Fruit fly (Drosophila melanogaster) whole organism, embryonic: ENCODE results near the gene Hr96.

ENCODE experiments used
- Ada2b ChIP-seq: fragments of 200-800 bp; sonication (Bioruptor generic); IDR thresholded peaks from 2 replicates; pipeline ENCODE4 v1.3.6; 2022; ENCODE audit warnings: missing biosample characterization, missing genetic modification characterization
- Adf1 ChIP-seq: fragments of 200-800 bp; sonication (Bioruptor generic); IDR thresholded peaks from 2 replicates; pipeline ENCODE4 v1.3.6; 2022; ENCODE audit warnings: missing biosample characterization, missing genetic modification characterization
- Antp ChIP-seq: fragments of 200-800 bp; sonication (Bioruptor generic); optimal IDR thresholded peaks from 3 replicates; lab custom pipeline; 2016; ENCODE audit warnings: missing biosample characterization, missing genetic modification characterization
- Awh ChIP-seq: fragments of 200-800 bp; sonication (Bioruptor generic); IDR thresholded peaks from 2 replicates; pipeline ENCODE4, ENCODE4 v1.3.6; 2022; ENCODE audit warnings: missing biosample characterization, missing genetic modification characterization
- B-H1 ChIP-seq: fragments of 200-800 bp; sonication (Bioruptor generic); IDR thresholded peaks from 3 replicates; pipeline ENCODE4 v1.3.6; 2022; ENCODE audit warnings: missing biosample characterization, missing genetic modification characterization
- BEAF-32 ChIP-seq: fragments of 200-800 bp; sonication (Bioruptor generic); optimal IDR thresholded peaks from 3 replicates; lab custom pipeline; 2017; ENCODE audit warnings: missing biosample characterization, missing genetic modification characterization, mild to moderate bottlenecking, moderate library complexity, missing genetic modification reagents
- Blimp-1 ChIP-seq: fragments of 200-800 bp; sonication (Bioruptor generic); optimal IDR thresholded peaks from 3 replicates; lab custom pipeline; 2018; ENCODE audit warnings: missing biosample characterization, missing genetic modification characterization, mild to moderate bottlenecking, moderate library complexity, missing genetic modification reagents
- CG11560 ChIP-seq: fragments of 200-800 bp; sonication (Bioruptor generic); IDR thresholded peaks from 3 replicates; pipeline ENCODE4 v1.3.6; 2022; ENCODE audit warnings: missing biosample characterization, missing genetic modification characterization
- CG1233 ChIP-seq: fragments of 200-800 bp; sonication (Bioruptor generic); optimal IDR thresholded peaks from 4 replicates; lab custom pipeline; 2018; ENCODE audit warnings: missing biosample characterization, mild to moderate bottlenecking, missing genetic modification characterization
- CG12391 ChIP-seq: fragments of 200-800 bp; sonication (Bioruptor generic); optimal IDR thresholded peaks from 3 replicates; lab custom pipeline; 2018; ENCODE audit warnings: missing biosample characterization, mild to moderate bottlenecking, missing genetic modification characterization, moderate library complexity
- CG12769 ChIP-seq: fragments of 200-800 bp; sonication (Bioruptor generic); optimal IDR thresholded peaks from 2 replicates; lab custom pipeline; 2019; ENCODE audit warnings: missing biosample characterization, mild to moderate bottlenecking, missing genetic modification characterization, moderate library complexity
- CG13123 ChIP-seq: fragments of 200-800 bp; sonication (Bioruptor generic); optimal IDR thresholded peaks from 2 replicates; lab custom pipeline; 2016; ENCODE audit warnings: missing biosample characterization, missing genetic modification characterization
- CG13287 ChIP-seq: fragments of 200-800 bp; sonication (Bioruptor generic); IDR thresholded peaks from 2 replicates; pipeline ENCODE4 v1.3.6; 2022; ENCODE audit warnings: missing biosample characterization, missing genetic modification characterization; ENCODE audit not compliant: partially characterized antibody
- CG14710 ChIP-seq: fragments of 200-800 bp; sonication (Bioruptor generic); optimal IDR thresholded peaks from 3 replicates; lab custom pipeline; 2019; ENCODE audit warnings: missing biosample characterization, mild to moderate bottlenecking, missing genetic modification characterization, moderate library complexity
- CG15269 ChIP-seq: fragments of 200-800 bp; sonication (Bioruptor generic); optimal IDR thresholded peaks from 2 replicates; lab custom pipeline; 2018; ENCODE audit warnings: missing biosample characterization, mild to moderate bottlenecking, missing genetic modification characterization, moderate library complexity
- CG15514 ChIP-seq: fragments of 200-800 bp; sonication (Bioruptor generic); optimal IDR thresholded peaks from 3 replicates; lab custom pipeline; 2017; ENCODE audit warnings: missing biosample characterization, missing genetic modification characterization, mild to moderate bottlenecking, moderate library complexity, missing genetic modification reagents
- CG1603 ChIP-seq: fragments of 200-800 bp; sonication (Bioruptor generic); optimal IDR thresholded peaks from 2 replicates; lab custom pipeline; 2019; ENCODE audit warnings: missing biosample characterization, mild to moderate bottlenecking, missing genetic modification characterization, moderate library complexity
- CG18011 ChIP-seq: fragments of 200-800 bp; sonication (Bioruptor generic); optimal IDR thresholded peaks from 2 replicates; lab custom pipeline; 2017; ENCODE audit warnings: missing biosample characterization, missing genetic modification characterization, mild to moderate bottlenecking, moderate library complexity, missing genotype
- CG2116 ChIP-seq: fragments of 200-800 bp; sonication (Bioruptor generic); optimal IDR thresholded peaks from 3 replicates; lab custom pipeline; 2018; ENCODE audit warnings: missing biosample characterization, mild to moderate bottlenecking, missing genetic modification characterization
- CG34422 ChIP-seq: fragments of 200-800 bp; sonication (Bioruptor generic); IDR thresholded peaks from 3 replicates; pipeline ENCODE4 v1.3.6; 2022; ENCODE audit warnings: missing biosample characterization, missing genetic modification characterization
- CG6765 ChIP-seq: fragments of 200-800 bp; sonication (Bioruptor generic); optimal IDR thresholded peaks from 3 replicates; lab custom pipeline; 2017; ENCODE audit warnings: missing biosample characterization, mild to moderate bottlenecking, missing genetic modification characterization
- CG6813 ChIP-seq: fragments of 200-800 bp; sonication (Bioruptor generic); optimal IDR thresholded peaks from 2 replicates; lab custom pipeline; 2017; ENCODE audit warnings: missing biosample characterization, missing genetic modification characterization, mild to moderate bottlenecking, moderate library complexity, missing genetic modification reagents
- CG8089 ChIP-seq: fragments of 200-800 bp; sonication (Bioruptor generic); optimal IDR thresholded peaks from 3 replicates; lab custom pipeline; 2016; ENCODE audit warnings: missing biosample characterization, missing genetic modification characterization
- CG9817 ChIP-seq: fragments of 200-800 bp; sonication (Bioruptor generic); optimal IDR thresholded peaks from 2 replicates; lab custom pipeline; 2018; ENCODE audit warnings: missing biosample characterization, mild to moderate bottlenecking, missing genetic modification characterization, moderate library complexity
- CG9932 ChIP-seq: fragments of 200-800 bp; sonication (Bioruptor generic); IDR thresholded peaks from 2 replicates; pipeline ENCODE4 v1.3.6; 2022; ENCODE audit warnings: missing biosample characterization, missing genetic modification characterization
- CrebB ChIP-seq: fragments of 200-800 bp; sonication (Bioruptor generic); optimal IDR thresholded peaks from 3 replicates; lab custom pipeline; 2018; ENCODE audit warnings: missing biosample characterization, mild to moderate bottlenecking, missing genetic modification characterization
- Dfd ChIP-seq, 2 experiments: fragments of >200 bp; optimal IDR thresholded peaks; 2 replicates each; lab custom pipeline; 2017; ENCODE audit warnings: missing biosample characterization in 2 of 2, missing genetic modification characterization in 2 of 2
- E2f2 ChIP-seq: fragments of 200-800 bp; sonication (Bioruptor generic); IDR thresholded peaks from 2 replicates; pipeline ENCODE4 v1.3.6; 2022; ENCODE audit warnings: missing biosample characterization, missing genetic modification characterization
- Ets65A ChIP-seq: fragments of 200-800 bp; sonication (Bioruptor generic); peaks from one replicate; lab custom pipeline; 2016; ENCODE audit warnings: missing biosample characterization, missing genetic modification characterization
- Ets97D ChIP-seq: fragments of 200-800 bp; sonication (Bioruptor generic); optimal IDR thresholded peaks from 3 replicates; lab custom pipeline; 2016; ENCODE audit warnings: missing biosample characterization, missing genetic modification characterization
- MBD-R2 ChIP-seq: fragments of 200-800 bp; sonication (Bioruptor generic); IDR thresholded peaks from 2 replicates; pipeline ENCODE4 v1.3.6; 2022; ENCODE audit warnings: missing biosample characterization, missing genetic modification characterization
- MESR4 ChIP-seq: fragments of 200-800 bp; sonication (Bioruptor generic); optimal IDR thresholded peaks from 2 replicates; lab custom pipeline; 2018; ENCODE audit warnings: missing biosample characterization, mild to moderate bottlenecking, missing genetic modification characterization, moderate library complexity
- Med ChIP-seq: fragments of 200-800 bp; sonication (Bioruptor generic); peaks from one replicate; lab custom pipeline; 2016; ENCODE audit warnings: missing biosample characterization, missing genetic modification characterization, mild to moderate bottlenecking, inconsistent platforms, moderate library complexity
- Myb ChIP-seq: fragments of 200-800 bp; sonication (Bioruptor generic); optimal IDR thresholded peaks from 2 replicates; lab custom pipeline; 2016; ENCODE audit warnings: missing biosample characterization, missing genetic modification characterization
- YL-1 ChIP-seq: fragments of 200-800 bp; sonication (Bioruptor generic); optimal IDR thresholded peaks from 3 replicates; lab custom pipeline; 2017; ENCODE audit warnings: missing biosample characterization, mild to moderate bottlenecking, missing genetic modification characterization
- amos ChIP-seq: fragments of 200-800 bp; sonication (Bioruptor generic); IDR thresholded peaks from 2 replicates; pipeline ENCODE4 v1.3.6; 2022; ENCODE audit warnings: missing biosample characterization, missing genetic modification characterization; ENCODE audit not compliant: partially characterized antibody
- cad ChIP-seq: fragments of >200 bp; optimal IDR thresholded peaks from 2 replicates; lab custom pipeline; 2017; ENCODE audit warnings: missing biosample characterization, missing genetic modification characterization
- chinmo ChIP-seq: fragments of 200-800 bp; sonication (Bioruptor generic); IDR thresholded peaks from 4 replicates; pipeline ENCODE4 v1.3.6; 2022; ENCODE audit warnings: missing biosample characterization, missing genetic modification characterization; ENCODE audit not compliant: partially characterized antibody
- dysf ChIP-seq: fragments of 200-800 bp; sonication (Bioruptor generic); IDR thresholded peaks from 3 replicates; pipeline ENCODE4 v1.3.6; 2022; ENCODE audit warnings: missing biosample characterization, missing genetic modification characterization
- grn ChIP-seq: fragments of 200-800 bp; sonication (Bioruptor generic); optimal IDR thresholded peaks from 3 replicates; lab custom pipeline; 2017; ENCODE audit warnings: missing biosample characterization, missing genetic modification characterization
- knrl ChIP-seq: fragments of 200-800 bp; sonication (Bioruptor generic); IDR thresholded peaks from 3 replicates; pipeline ENCODE4 v1.3.6; 2022; ENCODE audit warnings: missing biosample characterization, missing genetic modification characterization; ENCODE audit not compliant: partially characterized antibody
- oc ChIP-seq: fragments of 200-800 bp; sonication (Bioruptor generic); optimal IDR thresholded peaks from 2 replicates; lab custom pipeline; 2018; ENCODE audit warnings: missing biosample characterization, mild to moderate bottlenecking, missing genetic modification characterization, moderate library complexity
- pnt ChIP-seq: fragments of 200-800 bp; sonication (Bioruptor generic); optimal IDR thresholded peaks from 3 replicates; lab custom pipeline; 2016; ENCODE audit warnings: missing biosample characterization, missing genetic modification characterization
- pzg ChIP-seq: fragments of 200-800 bp; sonication (Bioruptor generic); optimal IDR thresholded peaks from 3 replicates; lab custom pipeline; 2018; ENCODE audit warnings: missing biosample characterization, mild to moderate bottlenecking, missing genetic modification characterization, moderate library complexity
- repo ChIP-seq: fragments of 200-800 bp; sonication (Bioruptor generic); optimal IDR thresholded peaks from 2 replicates; lab custom pipeline; 2016; ENCODE audit warnings: missing biosample characterization, missing genetic modification characterization
- sim ChIP-seq: fragments of 200-800 bp; sonication (Bioruptor generic); IDR thresholded peaks from 2 replicates; pipeline ENCODE4 v1.3.6; 2022; ENCODE audit warnings: missing biosample characterization, missing genetic modification characterization
- slbo ChIP-seq: fragments of 200-800 bp; sonication (Bioruptor generic); IDR thresholded peaks from 2 replicates; pipeline ENCODE4 v1.3.6; 2022; ENCODE audit warnings: missing biosample characterization, missing genetic modification characterization
- sqz ChIP-seq: fragments of 200-800 bp; sonication (Bioruptor generic); optimal IDR thresholded peaks from 3 replicates; lab custom pipeline; 2018; ENCODE audit warnings: missing biosample characterization, mild to moderate bottlenecking, missing genetic modification characterization
- tap ChIP-seq: fragments of 200-800 bp; optimal IDR thresholded peaks from 3 replicates; lab custom pipeline; 2019; ENCODE audit warnings: missing biosample characterization, mild to moderate bottlenecking, missing genetic modification characterization, moderate library complexity
- zfh1 ChIP-seq: fragments of 200-800 bp; sonication (Bioruptor generic); IDR thresholded peaks from 3 replicates; pipeline ENCODE4 v1.3.6; 2022; ENCODE audit warnings: missing biosample characterization, missing genetic modification characterization

Gene Hr96

dm6 chr3R:25012016-25012415 lies 13.0 kb upstream of the Hr96 start:
- TF ChIP-seq tap (no peak), CG6813 (GFP tag; lab: Kevin White, UChicago) (no peak), Ets65A (peak; percentile 11), CG12769 (tag; lab: Kevin White, UChicago) (no peak), CG15269 (peak; percentile 51), cad (GFP tag; lab: Kevin White, UChicago) (no peak), CG6765 (GFP tag; lab: Kevin White, UChicago) (no peak), CG9932 (no peak), Awh (GFP tag; lab: Robert Waterston, UW) (0 out of 2 replicates have a peak, but pooled peaks have one; percentile 25), grn (peak; percentile 32), oc (tag; lab: Kevin White, UChicago) (peak; percentile 96), chinmo (GFP tag; lab: Robert Waterston, UW) (0 out of 4 replicates have a peak, but pooled peaks have one; percentile 35), Ada2b (GFP tag; lab: Robert Waterston, UW) (no peak)

- TF ChIP-seq B-H1 (GFP tag; lab: Robert Waterston, UW), result no peak
- peak; percentile 26 for TF ChIP-seq BEAF-32 (GFP tag; lab: Kevin White, UChicago)
- no peak for TF ChIP-seq Antp (GFP tag; lab: Kevin White, UChicago)
- TF ChIP-seq Dfd (GFP tag; optimal IDR thresholded peaks at IDR 0.05; lab: Kevin White, UChicago), result no peak
- peak; percentile 48 for TF ChIP-seq CG15514 (GFP tag; lab: Kevin White, UChicago)
- TF ChIP-seq CG12391 (tag; lab: Kevin White, UChicago), result no peak
- TF ChIP-seq pnt (GFP tag; lab: Kevin White, UChicago), result no peak
- TF ChIP-seq amos, result peak; percentile 22; the same call in 1 of the 2 replicates
- TF ChIP-seq slbo (GFP tag; lab: Robert Waterston, UW), result no peak
- peak; percentile 57 for TF ChIP-seq pzg (GFP tag; lab: Kevin White, UChicago)
- no peak for TF ChIP-seq CG18011 (GFP tag; lab: Kevin White, UChicago)
- TF ChIP-seq Med, result peak; percentile 36
- peak; percentile 11 for TF ChIP-seq YL-1 (GFP tag; lab: Kevin White, UChicago)
- TF ChIP-seq Adf1 (GFP tag; lab: Robert Waterston, UW), result no peak
- peak; percentile 87 for TF ChIP-seq E2f2 (GFP tag; lab: Robert Waterston, UW)
- TF ChIP-seq sqz (GFP tag; lab: Kevin White, UChicago), result no peak
- TF ChIP-seq CG1603 (tag; lab: Kevin White, UChicago), result peak; percentile 46
- TF ChIP-seq CG34422 (GFP tag; lab: Robert Waterston, UW), result peak; percentile 40; the same call in 1 of the 3 replicates
- TF ChIP-seq Ets97D (GFP tag; lab: Kevin White, UChicago), result peak; percentile 10
- TF ChIP-seq CG14710 (tag; lab: Kevin White, UChicago), result peak; percentile 6
- no peak for TF ChIP-seq sim (GFP tag; lab: Robert Waterston, UW)
- TF ChIP-seq CG1233 (GFP tag; lab: Kevin White, UChicago), result no peak
- TF ChIP-seq CG9817 (tag; lab: Kevin White, UChicago), result no peak
- no peak for TF ChIP-seq dysf (GFP tag; lab: Robert Waterston, UW)
- no peak for TF ChIP-seq zfh1 (GFP tag; lab: Robert Waterston, UW)
- no peak for TF ChIP-seq repo (GFP tag; lab: Kevin White, UChicago)
- TF ChIP-seq CG8089 (GFP tag; lab: Kevin White, UChicago), result no peak
- peak; percentile 69 for TF ChIP-seq MBD-R2 (GFP tag; lab: Robert Waterston, UW)
- peak; percentile 57 for TF ChIP-seq CG2116 (GFP tag; lab: Kevin White, UChicago)
- TF ChIP-seq Blimp-1 (GFP tag; lab: Kevin White, UChicago), result no peak
- TF ChIP-seq knrl (GFP tag; lab: Robert Waterston, UW), result no peak
- no peak for TF ChIP-seq CrebB (tag; lab: Kevin White, UChicago)
- peak; percentile 96 for TF ChIP-seq Myb
- TF ChIP-seq CG13287, result peak; percentile 46; the same call in 1 of the 2 replicates
- peak; percentile 97 for TF ChIP-seq CG11560 (tag; lab: Robert Waterston, UW)
- TF ChIP-seq CG13123 (GFP tag; lab: Kevin White, UChicago), result no peak
- peak; percentile 17 for TF ChIP-seq MESR4 (GFP tag; lab: Kevin White, UChicago)
Observed at dm6 chr3R:25023056-25023455, 2.0 kb upstream of the Hr96 start, which contains the start of gene beta4GalT7. Gene beta4GalT7, plus strand, starts transcription at chr3R:25023256.
